Worm (Caenorhabditis elegans) whole organism, L3 larva: ENCODE measurements around the gene egl-9.

Source experiments
- ama-1 ChIP-seq: fragments of 150-350 bp; optimal IDR thresholded peaks from 2 replicates; lab custom pipeline; 2018
- elt-3 ChIP-seq, 3 experiments: fragments of 150-350 bp in 1 of 3; sonication (generic microtip) in 2 of 3; optimal IDR thresholded peaks; 2 replicates in 2 of 3; 4 replicates in 1 of 3; lab custom pipeline; 2014 to 2017; ENCODE audit warnings: missing biosample characterization in 3 of 3, missing genetic modification characterization in 3 of 3
- fos-1 ChIP-seq: fragments of 150-350 bp; optimal IDR thresholded peaks from 2 replicates; lab custom pipeline; 2014; ENCODE audit warnings: missing biosample characterization, missing genetic modification characterization
- jun-1 ChIP-seq: fragments of 150-350 bp; optimal IDR thresholded peaks from 2 replicates; lab custom pipeline; 2014; ENCODE audit warnings: missing biosample characterization, missing genetic modification reagents, missing genetic modification characterization
- nhr-11 ChIP-seq: fragments of 150-350 bp; optimal IDR thresholded peaks from 2 replicates; lab custom pipeline; 2014; ENCODE audit warnings: missing biosample characterization, missing genetic modification characterization
- nhr-77 ChIP-seq: fragments of 150-350 bp; optimal IDR thresholded peaks from 2 replicates; lab custom pipeline; 2014; ENCODE audit warnings: missing biosample characterization, missing genetic modification characterization
- sea-2 ChIP-seq: fragments of 150-350 bp; sonication (generic microtip); optimal IDR thresholded peaks from 4 replicates; lab custom pipeline; 2014; ENCODE audit warnings: missing biosample characterization, missing genetic modification reagents, missing genetic modification characterization
- snpc-4 ChIP-seq: fragments of 150-350 bp; optimal IDR thresholded peaks from 2 replicates; lab custom pipeline; 2014; ENCODE audit warnings: missing biosample characterization, missing genetic modification characterization
- unc-39 ChIP-seq: sonication (generic microtip); optimal IDR thresholded peaks from 4 replicates; lab custom pipeline; 2017; ENCODE audit warnings: missing biosample characterization, missing genetic modification characterization
- zag-1 ChIP-seq: fragments of 150-350 bp; optimal IDR thresholded peaks from 2 replicates; lab custom pipeline; 2014; ENCODE audit warnings: missing biosample characterization, missing genetic modification characterization
- ztf-4 ChIP-seq: fragments of 150-350 bp; optimal IDR thresholded peaks from 2 replicates; lab custom pipeline; 2014; ENCODE audit warnings: missing biosample characterization, missing genetic modification characterization

ce11 chrV:10484640-10485039 lies 16.3 kb downstream of the egl-9 start, which contains the start of gene Y32F6B.1:
- TF ChIP-seq elt-3 (tag; optimal IDR thresholded peaks at IDR 0.05; lab: Kevin White, UChicago) (no peak), sea-2 (GFP tag; lab: Kevin White, UChicago) (no peak), nhr-11 (tag; lab: Kevin White, UChicago) (no peak), nhr-77 (tag; lab: Kevin White, UChicago) (no peak), jun-1 (tag; lab: Kevin White, UChicago) (no peak), ama-1 (lab: Kevin White, UChicago) (no peak), unc-39 (no peak), ztf-4 (tag; lab: Kevin White, UChicago) (no peak), snpc-4 (no peak), zag-1 (no peak), fos-1 (tag; lab: Kevin White, UChicago) (no peak)
